Fruit fly (Drosophila melanogaster) whole organism, embryonic: ENCODE measurements around the gene CG46462.

Experiments
- ATbp ChIP-seq: fragments of 200-800 bp; sonication (Bioruptor generic); optimal IDR thresholded peaks from 2 replicates; lab custom pipeline; 2017; ENCODE audit warnings: missing biosample characterization, mild to moderate bottlenecking, missing genetic modification characterization, missing genetic modification reagents
- Adf1 ChIP-seq: fragments of 200-800 bp; sonication (Bioruptor generic); IDR thresholded peaks from 2 replicates; pipeline ENCODE4 v1.3.6; 2022; ENCODE audit warnings: missing biosample characterization, missing genetic modification characterization
- CG10147 ChIP-seq: fragments of 200-800 bp; sonication (Bioruptor generic); optimal IDR thresholded peaks from 2 replicates; lab custom pipeline; 2019; ENCODE audit warnings: missing biosample characterization, mild to moderate bottlenecking, missing genetic modification characterization, moderate library complexity
- CG10431 ChIP-seq: fragments of 200-800 bp; sonication (Bioruptor generic); optimal IDR thresholded peaks from 3 replicates; lab custom pipeline; 2018; ENCODE audit warnings: missing biosample characterization, mild to moderate bottlenecking, missing genetic modification characterization
- CG11504 ChIP-seq: fragments of 200-800 bp; sonication (Bioruptor generic); optimal IDR thresholded peaks from 3 replicates; lab custom pipeline; 2019; ENCODE audit warnings: missing biosample characterization, mild to moderate bottlenecking, missing genetic modification characterization, moderate library complexity
- CG11695 ChIP-seq: fragments of 200-800 bp; sonication (Bioruptor generic); IDR thresholded peaks from 3 replicates; pipeline ENCODE4 v1.3.6; 2022; ENCODE audit warnings: missing biosample characterization, missing genetic modification characterization
- CG14710 ChIP-seq: fragments of 200-800 bp; sonication (Bioruptor generic); optimal IDR thresholded peaks from 3 replicates; lab custom pipeline; 2019; ENCODE audit warnings: missing biosample characterization, mild to moderate bottlenecking, missing genetic modification characterization, moderate library complexity
- CG15514 ChIP-seq: fragments of 200-800 bp; sonication (Bioruptor generic); optimal IDR thresholded peaks from 3 replicates; lab custom pipeline; 2017; ENCODE audit warnings: missing biosample characterization, missing genetic modification characterization, mild to moderate bottlenecking, moderate library complexity, missing genetic modification reagents
- CG16779 ChIP-seq: fragments of 200-800 bp; sonication (Bioruptor generic); IDR thresholded peaks from 2 replicates; pipeline ENCODE4 v1.3.6; 2022; ENCODE audit warnings: missing biosample characterization, missing genetic modification characterization
- CG17361 ChIP-seq: fragments of 200-800 bp; sonication (Bioruptor generic); IDR thresholded peaks from 3 replicates; pipeline ENCODE4 v1.3.6; 2022; ENCODE audit warnings: missing biosample characterization, missing genetic modification characterization
- CG31365 ChIP-seq: fragments of 200-800 bp; sonication (Bioruptor generic); optimal IDR thresholded peaks from 2 replicates; lab custom pipeline; 2018; ENCODE audit warnings: missing biosample characterization, mild to moderate bottlenecking, missing genetic modification characterization
- CG31441 ChIP-seq: fragments of 200-800 bp; sonication (Bioruptor generic); IDR thresholded peaks from 2 replicates; pipeline ENCODE4 v1.3.6; 2022; ENCODE audit warnings: missing biosample characterization, missing genetic modification characterization
- CG32532 ChIP-seq: fragments of 200-800 bp; sonication (Bioruptor generic); IDR thresholded peaks from 2 replicates; pipeline ENCODE4 v1.3.6; 2022; ENCODE audit warnings: missing biosample characterization, missing genetic modification characterization
- CG3847 ChIP-seq: fragments of 200-800 bp; sonication (Bioruptor generic); IDR thresholded peaks from 2 replicates; pipeline ENCODE4 v1.3.6; 2022; ENCODE audit warnings: missing biosample characterization, missing genetic modification characterization
- CG4730 ChIP-seq: fragments of 200-800 bp; sonication (Bioruptor generic); IDR thresholded peaks from 2 replicates; pipeline ENCODE4 v1.3.6; 2022; ENCODE audit warnings: missing biosample characterization, missing genetic modification characterization
- CG6854 ChIP-seq: fragments of 200-800 bp; sonication (Bioruptor generic); optimal IDR thresholded peaks from 3 replicates; lab custom pipeline; 2017; ENCODE audit warnings: missing biosample characterization, mild to moderate bottlenecking, missing genetic modification characterization
- CG7963 ChIP-seq: fragments of 200-800 bp; sonication (Bioruptor generic); IDR thresholded peaks from 3 replicates; pipeline ENCODE4 v1.3.6; 2022; ENCODE audit warnings: missing biosample characterization, missing genetic modification characterization; ENCODE audit not compliant: partially characterized antibody
- CG8765 ChIP-seq: fragments of 200-800 bp; sonication (Bioruptor generic); IDR thresholded peaks from 2 replicates; pipeline ENCODE4 v1.3.6; 2022; ENCODE audit warnings: missing biosample characterization, missing genetic modification characterization
- Camta ChIP-seq: fragments of 200-800 bp; sonication (Bioruptor generic); optimal IDR thresholded peaks from 2 replicates; lab custom pipeline; 2016; ENCODE audit warnings: missing biosample characterization, missing genetic modification characterization
- Deaf1 ChIP-seq: fragments of 200-800 bp; optimal IDR thresholded peaks from 3 replicates; lab custom pipeline; 2019; ENCODE audit warnings: missing biosample characterization, mild to moderate bottlenecking, missing genetic modification characterization, moderate library complexity
- Dll ChIP-seq: fragments of 200-800 bp; sonication (Bioruptor generic); IDR thresholded peaks from 4 replicates; pipeline ENCODE4 v1.3.6; 2022; ENCODE audit warnings: missing biosample characterization, missing genetic modification characterization; ENCODE audit not compliant: partially characterized antibody
- Elba2 ChIP-seq: fragments of 200-800 bp; sonication (Bioruptor generic); optimal IDR thresholded peaks from 3 replicates; lab custom pipeline; 2016; ENCODE audit warnings: missing biosample characterization, missing genetic modification characterization
- HLH4C ChIP-seq: fragments of 200-800 bp; sonication (Bioruptor generic); IDR thresholded peaks from 3 replicates; pipeline ENCODE4 v1.3.6; 2022; ENCODE audit warnings: missing biosample characterization, missing genetic modification characterization; ENCODE audit not compliant: partially characterized antibody
- Hmr ChIP-seq: fragments of 200-800 bp; sonication (Bioruptor generic); optimal IDR thresholded peaks from 3 replicates; lab custom pipeline; 2017; ENCODE audit warnings: mild to moderate bottlenecking, missing biosample characterization, missing genetic modification reagents, missing genetic modification characterization
- Hmx ChIP-seq: fragments of 200-800 bp; sonication (Bioruptor generic); optimal IDR thresholded peaks from 2 replicates; lab custom pipeline; 2016; ENCODE audit warnings: missing biosample characterization, missing genetic modification characterization
- Myb ChIP-seq: fragments of 200-800 bp; sonication (Bioruptor generic); optimal IDR thresholded peaks from 2 replicates; lab custom pipeline; 2016; ENCODE audit warnings: missing biosample characterization, missing genetic modification characterization
- Oli ChIP-seq: fragments of 200-800 bp; sonication (Bioruptor generic); optimal IDR thresholded peaks from 2 replicates; lab custom pipeline; 2018; ENCODE audit warnings: missing biosample characterization, mild to moderate bottlenecking, missing genetic modification characterization, moderate library complexity
- PHDP ChIP-seq: fragments of 200-800 bp; sonication (Bioruptor generic); optimal IDR thresholded peaks from 3 replicates; lab custom pipeline; 2018; ENCODE audit warnings: missing biosample characterization, mild to moderate bottlenecking, missing genetic modification characterization, moderate library complexity
- Spps ChIP-seq: fragments of 200-800 bp; sonication (Bioruptor generic); optimal IDR thresholded peaks from 2 replicates; lab custom pipeline; 2018; ENCODE audit warnings: missing biosample characterization, mild to moderate bottlenecking, missing genetic modification characterization
- abd-A ChIP-seq: fragments of 200-800 bp; sonication (Bioruptor generic); optimal IDR thresholded peaks from 3 replicates; lab custom pipeline; 2019; ENCODE audit warnings: missing biosample characterization, mild to moderate bottlenecking, missing genetic modification characterization, moderate library complexity
- br ChIP-seq: fragments of >200 bp; optimal IDR thresholded peaks from 2 replicates; lab custom pipeline; 2017
- caup ChIP-seq: fragments of 200-800 bp; sonication (Bioruptor generic); optimal IDR thresholded peaks from 3 replicates; lab custom pipeline; 2017; ENCODE audit warnings: missing biosample characterization, mild to moderate bottlenecking, missing genetic modification characterization, moderate library complexity; ENCODE audit not compliant: severe bottlenecking
- chn ChIP-seq: fragments of 200-800 bp; sonication (Bioruptor generic); optimal IDR thresholded peaks from 2 replicates; lab custom pipeline; 2016; ENCODE audit warnings: missing biosample characterization, missing genetic modification characterization
- corto ChIP-seq: fragments of 200-800 bp; sonication (Bioruptor generic); optimal IDR thresholded peaks from 2 replicates; lab custom pipeline; 2016; ENCODE audit warnings: missing biosample characterization, mild to moderate bottlenecking, missing genetic modification characterization, moderate library complexity
- dimm ChIP-seq: fragments of 200-800 bp; sonication (Bioruptor generic); IDR thresholded peaks from 2 replicates; pipeline ENCODE4 v1.3.6; 2022; ENCODE audit warnings: missing biosample characterization, missing genetic modification characterization
- dysf ChIP-seq: fragments of 200-800 bp; sonication (Bioruptor generic); IDR thresholded peaks from 3 replicates; pipeline ENCODE4 v1.3.6; 2022; ENCODE audit warnings: missing biosample characterization, missing genetic modification characterization
- ftz-f1 ChIP-seq: fragments of 200-800 bp; sonication (Bioruptor generic); optimal IDR thresholded peaks from 2 replicates; lab custom pipeline; 2016; ENCODE audit warnings: missing biosample characterization, missing genetic modification characterization
- fu2 ChIP-seq: fragments of 200-800 bp; sonication (Bioruptor generic); optimal IDR thresholded peaks from 2 replicates; lab custom pipeline; 2016; ENCODE audit warnings: missing biosample characterization, missing genetic modification characterization
- gem ChIP-seq: fragments of 200-800 bp; sonication (Bioruptor generic); optimal IDR thresholded peaks from 2 replicates; lab custom pipeline; 2019; ENCODE audit warnings: missing biosample characterization, mild to moderate bottlenecking, missing genetic modification characterization, moderate library complexity
- h ChIP-seq: fragments of >200 bp; optimal IDR thresholded peaks from 2 replicates; lab custom pipeline; 2017
- her ChIP-seq: fragments of 200-800 bp; sonication (Bioruptor generic); optimal IDR thresholded peaks from 2 replicates; lab custom pipeline; 2016; ENCODE audit warnings: missing biosample characterization, missing genetic modification characterization
- hkb ChIP-seq, 2 experiments: fragments of 200-800 bp in 1 of 2; fragments of >200 bp in 1 of 2; sonication (Bioruptor generic) in 1 of 2; IDR thresholded peaks in 1 of 2; optimal IDR thresholded peaks in 1 of 2; 2 replicates each; pipeline versions ENCODE4 v1.3.6 to Lab custom; 2017 to 2022; ENCODE audit warnings: missing biosample characterization in 1 of 2, missing genetic modification characterization in 1 of 2
- insv ChIP-seq, 2 experiments: fragments of 200-800 bp; sonication (Bioruptor generic); optimal IDR thresholded peaks; 3 replicates each; lab custom pipeline; 2016 to 2018; ENCODE audit warnings: missing biosample characterization in 2 of 2, missing genetic modification characterization in 2 of 2
- kay ChIP-seq: fragments of 200-800 bp; sonication (Bioruptor generic); optimal IDR thresholded peaks from 2 replicates; lab custom pipeline; 2016; ENCODE audit warnings: missing biosample characterization, missing genetic modification characterization
- lab ChIP-seq: fragments of 200-800 bp; sonication (Bioruptor generic); optimal IDR thresholded peaks from 3 replicates; lab custom pipeline; 2017; ENCODE audit warnings: missing biosample characterization, missing genetic modification characterization, mild to moderate bottlenecking, moderate library complexity, missing genetic modification reagents
- lilli ChIP-seq: fragments of 200-800 bp; sonication (Bioruptor generic); optimal IDR thresholded peaks from 3 replicates; lab custom pipeline; 2016; ENCODE audit warnings: missing biosample characterization, missing genetic modification characterization
- lmd ChIP-seq: fragments of 200-800 bp; sonication (Bioruptor generic); IDR thresholded peaks from 2 replicates; pipeline ENCODE4 v1.3.6; 2022; ENCODE audit warnings: missing biosample characterization, missing genetic modification characterization
- pum ChIP-seq: fragments of 200-800 bp; sonication (Bioruptor generic); optimal IDR thresholded peaks from 2 replicates; lab custom pipeline; 2016; ENCODE audit warnings: missing biosample characterization, missing genetic modification characterization
- so ChIP-seq: fragments of 200-800 bp; sonication (Bioruptor generic); IDR thresholded peaks from 3 replicates; pipeline ENCODE4 v1.3.6; 2022; ENCODE audit warnings: missing biosample characterization, missing genetic modification characterization
- tap ChIP-seq: fragments of 200-800 bp; optimal IDR thresholded peaks from 3 replicates; lab custom pipeline; 2019; ENCODE audit warnings: missing biosample characterization, mild to moderate bottlenecking, missing genetic modification characterization, moderate library complexity
- vfl ChIP-seq: fragments of 200-800 bp; sonication (Bioruptor generic); optimal IDR thresholded peaks from 2 replicates; lab custom pipeline; 2016; ENCODE audit warnings: missing biosample characterization, missing genetic modification characterization

CG46462 gene

dm6 chr3L:19939024-19939423 is 7.5 kb downstream of the CG46462 start, which contains the start of gene Ac76E (continued):
- peak; percentile 45; the same call in 1 of the 2 replicates for TF ChIP-seq CG32532 (GFP tag; lab: Robert Waterston, UW)
- no peak for TF ChIP-seq Oli (tag; lab: Kevin White, UChicago)
- no peak for TF ChIP-seq pum (GFP tag; lab: Kevin White, UChicago)
- TF ChIP-seq Adf1 (GFP tag; lab: Robert Waterston, UW), result peak; percentile 43; the same call in 1 of the 2 replicates
- TF ChIP-seq corto (GFP tag; lab: Kevin White, UChicago), result no peak
- no peak for TF ChIP-seq hkb (optimal IDR thresholded peaks at IDR 0.05; lab: Kevin White, UChicago)
- peak; percentile 36; the same call in 1 of the 2 replicates for TF ChIP-seq hkb (GFP tag; IDR thresholded peaks at IDR 0.05; lab: Robert Waterston, UW)
- no peak for TF ChIP-seq CG31441 (GFP tag; lab: Robert Waterston, UW)
- TF ChIP-seq dysf, result no peak; the same call in 2 of the 3 replicates
- no peak for TF ChIP-seq CG31365 (tag; lab: Kevin White, UChicago)
- TF ChIP-seq CG11695 (GFP tag; lab: Robert Waterston, UW), result 0 out of 3 replicates have a peak, but pooled peaks have one; percentile 26
- TF ChIP-seq vfl, result no peak
- TF ChIP-seq Hmx (GFP tag; lab: Kevin White, UChicago), result no peak
- TF ChIP-seq CG11504, result peak; percentile 100
- TF ChIP-seq CG3847 (GFP tag; lab: Robert Waterston, UW), result 0 out of 2 replicates have a peak, but pooled peaks have one; percentile 7
- TF ChIP-seq abd-A (tag; lab: Kevin White, UChicago), result peak; percentile 59
- peak in 1 of 2 experiments; percentile 81 for TF ChIP-seq insv (GFP tag; optimal IDR thresholded peaks at IDR 0.05; lab: Kevin White, UChicago)
- peak; percentile 37 for TF ChIP-seq CG15514 (GFP tag; lab: Kevin White, UChicago)
- TF ChIP-seq CG10431 (GFP tag; lab: Kevin White, UChicago), result no peak
- TF ChIP-seq kay (GFP tag; lab: Kevin White, UChicago), result no peak
- TF ChIP-seq Spps (tag; lab: Kevin White, UChicago), result no peak
- no peak for TF ChIP-seq h (lab: Kevin White, UChicago)
- no peak for TF ChIP-seq Dll (GFP tag; lab: Robert Waterston, UW)
- TF ChIP-seq Hmr (GFP tag; lab: Kevin White, UChicago), result peak; percentile 36
- TF ChIP-seq CG14710 (tag; lab: Kevin White, UChicago), result no peak
- no peak for TF ChIP-seq ATbp (GFP tag; lab: Kevin White, UChicago)
- no peak for TF ChIP-seq her (GFP tag; lab: Kevin White, UChicago)
- TF ChIP-seq lmd, result no peak
- peak; percentile 51 for TF ChIP-seq lab
- TF ChIP-seq HLH4C, result no peak
- no peak for TF ChIP-seq CG10147 (GFP tag; lab: Kevin White, UChicago)
- TF ChIP-seq Deaf1, result peak; percentile 87
- TF ChIP-seq caup (GFP tag; lab: Kevin White, UChicago), result peak; percentile 32
- TF ChIP-seq CG6854, result peak; percentile 15
- no peak for TF ChIP-seq fu2 (GFP tag; lab: Kevin White, UChicago)
- TF ChIP-seq br (lab: Kevin White, UChicago), result no peak
- TF ChIP-seq ftz-f1 (GFP tag; lab: Kevin White, UChicago), result peak; percentile 93
- TF ChIP-seq tap (tag; lab: Kevin White, UChicago), result no peak
- peak; percentile 28 for TF ChIP-seq PHDP
- no peak for TF ChIP-seq CG17361
- no peak for TF ChIP-seq gem (tag; lab: Kevin White, UChicago)
- no peak for TF ChIP-seq Myb (GFP tag; lab: Kevin White, UChicago)
- peak; percentile 17 for TF ChIP-seq lilli
- TF ChIP-seq CG8765 (GFP tag; lab: Robert Waterston, UW), result no peak
- no peak for TF ChIP-seq CG16779 (GFP tag; lab: Robert Waterston, UW)
- TF ChIP-seq chn (GFP tag; lab: Kevin White, UChicago), result peak; percentile 33
- TF ChIP-seq Elba2, result peak; percentile 77
- TF ChIP-seq Camta (GFP tag; lab: Kevin White, UChicago), result no peak
- no peak for TF ChIP-seq CG4730 (GFP tag; lab: Robert Waterston, UW)
- TF ChIP-seq so (GFP tag; lab: Robert Waterston, UW), result no peak
- no peak for TF ChIP-seq dimm (GFP tag; lab: Robert Waterston, UW)
- TF ChIP-seq CG7963 (GFP tag; lab: Robert Waterston, UW), result peak; percentile 11; the same call in 1 of the 3 replicates
